Fruit fly (Drosophila melanogaster) whole organism, prepupa: ENCODE data around the gene CG10096.

Experiments used
- Blimp-1 ChIP-seq: fragments of 200-800 bp; sonication (Bioruptor generic); optimal IDR thresholded peaks from 3 replicates; lab custom pipeline; 2017; ENCODE audit warnings: missing biosample characterization, missing genetic modification characterization, mild to moderate bottlenecking, moderate library complexity, missing genetic modification reagents
- CG10669 ChIP-seq: fragments of 200-800 bp; sonication (Bioruptor generic); optimal IDR thresholded peaks from 3 replicates; lab custom pipeline; 2018; ENCODE audit warnings: missing biosample characterization, mild to moderate bottlenecking, missing genetic modification characterization, moderate library complexity
- CG11294 ChIP-seq: fragments of 200-800 bp; sonication (Bioruptor generic); IDR thresholded peaks from 2 replicates; pipeline ENCODE4 v1.3.6; 2022; ENCODE audit warnings: missing biosample characterization, missing genetic modification characterization
- CG15336 ChIP-seq: fragments of 200-800 bp; sonication (Bioruptor generic); IDR thresholded peaks from 2 replicates; pipeline ENCODE4 v1.3.6; 2022; ENCODE audit warnings: missing biosample characterization, missing genetic modification characterization
- CG16779 ChIP-seq: fragments of 200-800 bp; sonication (Bioruptor generic); optimal IDR thresholded peaks from 3 replicates; lab custom pipeline; 2017; ENCODE audit warnings: missing biosample characterization, mild to moderate bottlenecking, missing genetic modification characterization
- CG3032 ChIP-seq: fragments of 200-800 bp; optimal IDR thresholded peaks from 2 replicates; lab custom pipeline; 2019; ENCODE audit warnings: missing biosample characterization, mild to moderate bottlenecking, missing genetic modification characterization, moderate library complexity
- CG32006 ChIP-seq: fragments of 200-800 bp; sonication (Bioruptor generic); optimal IDR thresholded peaks from 3 replicates; lab custom pipeline; 2017; ENCODE audit warnings: missing biosample characterization, mild to moderate bottlenecking, missing genetic modification characterization
- CG3919 ChIP-seq: fragments of 200-800 bp; sonication (Bioruptor generic); optimal IDR thresholded peaks from 3 replicates; lab custom pipeline; 2016; ENCODE audit warnings: missing biosample characterization, missing genetic modification characterization
- CG4318 ChIP-seq: fragments of 200-800 bp; sonication (Bioruptor generic); optimal IDR thresholded peaks from 3 replicates; lab custom pipeline; 2017; ENCODE audit warnings: missing biosample characterization, mild to moderate bottlenecking, missing genetic modification characterization
- CG6163 ChIP-seq: fragments of 200-800 bp; sonication (Bioruptor generic); IDR thresholded peaks from 3 replicates; pipeline ENCODE4 v1.3.6; 2022; ENCODE audit warnings: missing biosample characterization, missing genetic modification characterization
- CG6276 ChIP-seq: fragments of 200-800 bp; sonication (Bioruptor generic); optimal IDR thresholded peaks from 2 replicates; lab custom pipeline; 2017; ENCODE audit warnings: missing biosample characterization, mild to moderate bottlenecking, missing genetic modification characterization
- CG6792 ChIP-seq: fragments of 200-800 bp; sonication (Bioruptor generic); optimal IDR thresholded peaks from 3 replicates; lab custom pipeline; 2016; ENCODE audit warnings: missing biosample characterization, missing genetic modification characterization
- CG8119 ChIP-seq: fragments of 200-800 bp; sonication (Bioruptor generic); IDR thresholded peaks from 3 replicates; pipeline ENCODE4 v1.3.6; 2022; ENCODE audit warnings: missing biosample characterization, missing genetic modification characterization
- CG8632 ChIP-seq: fragments of 200-800 bp; sonication (Bioruptor generic); optimal IDR thresholded peaks from 3 replicates; lab custom pipeline; 2016; ENCODE audit warnings: missing biosample characterization, missing genetic modification characterization
- CG9139 ChIP-seq: fragments of 200-800 bp; sonication (Bioruptor generic); optimal IDR thresholded peaks from 3 replicates; lab custom pipeline; 2017; ENCODE audit warnings: missing biosample characterization, mild to moderate bottlenecking, missing genetic modification characterization
- Eip75B ChIP-seq: fragments of 200-800 bp; sonication (Bioruptor generic); optimal IDR thresholded peaks from 3 replicates; lab custom pipeline; 2016; ENCODE audit warnings: missing biosample characterization, missing genetic modification characterization
- Eip93F ChIP-seq: fragments of 200-800 bp; sonication (Bioruptor generic); optimal IDR thresholded peaks from 2 replicates; lab custom pipeline; 2016; ENCODE audit warnings: missing biosample characterization, mild to moderate bottlenecking, missing genetic modification characterization
- Ets21C ChIP-seq: fragments of 200-800 bp; sonication (Bioruptor generic); optimal IDR thresholded peaks from 3 replicates; lab custom pipeline; 2016; ENCODE audit warnings: missing biosample characterization, missing genetic modification characterization
- Ets96B ChIP-seq: fragments of 200-800 bp; optimal IDR thresholded peaks from 2 replicates; lab custom pipeline; 2019; ENCODE audit warnings: missing biosample characterization, mild to moderate bottlenecking, missing genetic modification characterization, moderate library complexity
- Hr39 ChIP-seq: fragments of 200-800 bp; sonication (Bioruptor generic); optimal IDR thresholded peaks from 2 replicates; lab custom pipeline; 2016; ENCODE audit warnings: missing biosample characterization, missing genetic modification characterization
- Hr4 ChIP-seq: fragments of 200-800 bp; sonication (Bioruptor generic); optimal IDR thresholded peaks from 3 replicates; lab custom pipeline; 2016; ENCODE audit warnings: missing biosample characterization, missing genetic modification characterization
- Lpt ChIP-seq: fragments of 200-800 bp; sonication (Bioruptor generic); optimal IDR thresholded peaks from 3 replicates; lab custom pipeline; 2016; ENCODE audit warnings: missing biosample characterization, missing genetic modification characterization
- Met ChIP-seq: fragments of 200-800 bp; sonication (Bioruptor generic); optimal IDR thresholded peaks from 3 replicates; lab custom pipeline; 2016; ENCODE audit warnings: missing biosample characterization, missing genetic modification characterization
- OdsH ChIP-seq: fragments of 200-800 bp; sonication (Bioruptor generic); optimal IDR thresholded peaks from 3 replicates; lab custom pipeline; 2016; ENCODE audit warnings: missing biosample characterization, missing genetic modification characterization
- Smox ChIP-seq: fragments of 200-800 bp; sonication (Bioruptor generic); optimal IDR thresholded peaks from 3 replicates; lab custom pipeline; 2016; ENCODE audit warnings: missing biosample characterization, missing genetic modification characterization
- Sox102F ChIP-seq: fragments of 200-800 bp; sonication (Bioruptor generic); optimal IDR thresholded peaks from 2 replicates; lab custom pipeline; 2016; ENCODE audit warnings: missing biosample characterization, mild to moderate bottlenecking, missing genetic modification characterization
- Sox14 ChIP-seq: fragments of 200-800 bp; sonication (Bioruptor generic); optimal IDR thresholded peaks from 3 replicates; lab custom pipeline; 2016; ENCODE audit warnings: missing biosample characterization, missing genetic modification characterization
- acj6 ChIP-seq: fragments of 200-800 bp; sonication (Bioruptor generic); optimal IDR thresholded peaks from 3 replicates; lab custom pipeline; 2016; ENCODE audit warnings: missing biosample characterization, missing genetic modification characterization
- cyc ChIP-seq: fragments of 200-800 bp; sonication (Bioruptor generic); optimal IDR thresholded peaks from 3 replicates; lab custom pipeline; 2016; ENCODE audit warnings: missing biosample characterization, missing genetic modification characterization
- dsx ChIP-seq: fragments of 200-800 bp; optimal IDR thresholded peaks from 3 replicates; lab custom pipeline; 2019; ENCODE audit warnings: missing biosample characterization, mild to moderate bottlenecking, missing genetic modification characterization, moderate library complexity; ENCODE audit not compliant: poor library complexity, severe bottlenecking
- eg ChIP-seq: fragments of 200-800 bp; sonication (Bioruptor generic); IDR thresholded peaks from 3 replicates; pipeline ENCODE4 v1.3.6; 2022; ENCODE audit warnings: missing biosample characterization, missing genetic modification characterization
- esn ChIP-seq: fragments of 200-800 bp; sonication (Bioruptor generic); optimal IDR thresholded peaks from 2 replicates; lab custom pipeline; 2016; ENCODE audit warnings: missing biosample characterization, mild to moderate bottlenecking, missing genetic modification characterization, moderate library complexity
- fd59A ChIP-seq: fragments of 200-800 bp; sonication (Bioruptor generic); optimal IDR thresholded peaks from 2 replicates; lab custom pipeline; 2017; ENCODE audit warnings: missing biosample characterization, mild to moderate bottlenecking, missing genetic modification characterization, missing genetic modification reagents
- lz ChIP-seq: fragments of 200-800 bp; sonication (Bioruptor generic); optimal IDR thresholded peaks from 3 replicates; lab custom pipeline; 2016; ENCODE audit warnings: missing biosample characterization, missing genetic modification characterization
- ss ChIP-seq, 2 experiments: fragments of 200-800 bp; sonication (Bioruptor generic); optimal IDR thresholded peaks; 2 replicates in 1 of 2; 3 replicates in 1 of 2; lab custom pipeline; 2017 to 2018; ENCODE audit warnings: mild to moderate bottlenecking in 2 of 2, missing biosample characterization in 2 of 2, missing genetic modification characterization in 2 of 2, moderate library complexity in 1 of 2
- svp ChIP-seq: fragments of 200-800 bp; sonication (Bioruptor generic); peaks from one replicate; lab custom pipeline; 2016; ENCODE audit warnings: missing biosample characterization, missing genetic modification characterization
- topi ChIP-seq: fragments of 200-800 bp; sonication (Bioruptor generic); optimal IDR thresholded peaks from 3 replicates; lab custom pipeline; 2016; ENCODE audit warnings: missing biosample characterization, missing genetic modification characterization
- vri ChIP-seq: fragments of 200-800 bp; sonication (Bioruptor generic); optimal IDR thresholded peaks from 3 replicates; lab custom pipeline; 2016; ENCODE audit warnings: missing biosample characterization, mild to moderate bottlenecking, missing genetic modification characterization

Gene CG10096

dm6 chr3R:12350497-12350896 lies 45.3 kb downstream of the CG10096 start, which contains the start of gene CG10038 (continued):
- TF ChIP-seq cyc (GFP tag; lab: Kevin White, UChicago) (peak; percentile 36), OdsH (GFP tag; lab: Kevin White, UChicago) (no peak), CG3032 (tag; lab: Kevin White, UChicago) (peak; percentile 12), Lpt (GFP tag; lab: Kevin White, UChicago) (no peak), CG15336 (GFP tag; lab: Robert Waterston, UW) (no peak), Smox (GFP tag; lab: Kevin White, UChicago) (no peak), CG4318 (no peak), CG10669 (GFP tag; lab: Kevin White, UChicago) (no peak), CG6163 (no peak), CG9139 (GFP tag; lab: Kevin White, UChicago) (no peak), Eip75B (GFP tag; lab: Kevin White, UChicago) (no peak), svp (GFP tag; lab: Kevin White, UChicago) (peak; percentile 86), Ets96B (tag; lab: Kevin White, UChicago) (no peak), lz (GFP tag; lab: Kevin White, UChicago) (peak; percentile 27), ss (GFP tag; optimal IDR thresholded peaks at IDR 0.05; lab: Kevin White, UChicago) (no peak), Hr4 (no peak), CG16779 (tag; lab: Kevin White, UChicago) (no peak), CG6792 (GFP tag; lab: Kevin White, UChicago) (peak; percentile 18), Eip93F (GFP tag; lab: Kevin White, UChicago) (no peak), eg (GFP tag; lab: Robert Waterston, UW) (no peak), dsx (no peak), CG8119 (GFP tag; lab: Robert Waterston, UW) (no peak), CG3919 (GFP tag; lab: Kevin White, UChicago) (peak; percentile 14), Met (GFP tag; lab: Kevin White, UChicago) (peak; percentile 28), Blimp-1 (GFP tag; lab: Kevin White, UChicago) (no peak), topi (GFP tag; lab: Kevin White, UChicago) (peak; percentile 20), fd59A (GFP tag; lab: Kevin White, UChicago) (no peak), acj6 (GFP tag; lab: Kevin White, UChicago) (peak; percentile 20), Ets21C (no peak), CG6276 (GFP tag; lab: Kevin White, UChicago) (no peak), Hr39 (GFP tag; lab: Kevin White, UChicago) (peak; percentile 21), CG32006 (no peak), CG8632 (GFP tag; lab: Kevin White, UChicago) (no peak), Sox102F (GFP tag; lab: Kevin White, UChicago) (no peak), Sox14 (no peak), vri (GFP tag; lab: Kevin White, UChicago) (no peak)

dm6 chr3R:12347659-12348058 lies 48.1 kb downstream of the CG10096 start:
- no peak for TF ChIP-seq CG11294 (GFP tag; lab: Robert Waterston, UW)
- TF ChIP-seq svp (GFP tag; lab: Kevin White, UChicago) = peak; percentile 28

dm6 chr3R:12345989-12346388 lies 49.8 kb downstream of the CG10096 start:
- TF ChIP-seq svp (GFP tag; lab: Kevin White, UChicago) (peak; percentile 3), esn (GFP tag; lab: Kevin White, UChicago) (no peak)
- TF ChIP-seq, all 60 proteins: peak for 1
